Fruit fly (Drosophila melanogaster) whole organism, embryonic: ENCODE data around the gene Dhc62B.

Experiments used
- Awh ChIP-seq: fragments of 200-800 bp; sonication (Bioruptor generic); IDR thresholded peaks from 2 replicates; pipeline ENCODE4, ENCODE4 v1.3.6; 2022; ENCODE audit warnings: missing biosample characterization, missing genetic modification characterization
- CG10321 ChIP-seq: fragments of 200-800 bp; sonication (Bioruptor generic); IDR thresholded peaks from 2 replicates; pipeline ENCODE4 v1.3.6; 2022; ENCODE audit warnings: missing biosample characterization, missing genetic modification characterization
- CG11723 ChIP-seq: fragments of 200-800 bp; sonication (Bioruptor generic); optimal IDR thresholded peaks from 2 replicates; lab custom pipeline; 2017; ENCODE audit warnings: missing biosample characterization, mild to moderate bottlenecking, missing genetic modification characterization
- CG12104 ChIP-seq: fragments of 200-800 bp; sonication (Bioruptor generic); optimal IDR thresholded peaks from 3 replicates; lab custom pipeline; 2016; ENCODE audit warnings: missing biosample characterization, missing genetic modification characterization
- CG12942 ChIP-seq: fragments of 200-800 bp; sonication (Bioruptor generic); optimal IDR thresholded peaks from 3 replicates; lab custom pipeline; 2016; ENCODE audit warnings: missing biosample characterization, missing genetic modification characterization
- CG14014 ChIP-seq: fragments of 200-800 bp; sonication (Bioruptor generic); IDR thresholded peaks from 2 replicates; pipeline ENCODE4 v1.3.6; 2022; ENCODE audit warnings: missing biosample characterization, missing genetic modification characterization
- CG14050 ChIP-seq: fragments of 200-800 bp; sonication (Bioruptor generic); IDR thresholded peaks from 3 replicates; pipeline ENCODE4 v1.3.6; 2022; ENCODE audit warnings: missing biosample characterization, missing genetic modification characterization
- CG14710 ChIP-seq: fragments of 200-800 bp; sonication (Bioruptor generic); optimal IDR thresholded peaks from 3 replicates; lab custom pipeline; 2019; ENCODE audit warnings: missing biosample characterization, mild to moderate bottlenecking, missing genetic modification characterization, moderate library complexity
- CG16779 ChIP-seq: fragments of 200-800 bp; sonication (Bioruptor generic); IDR thresholded peaks from 2 replicates; pipeline ENCODE4 v1.3.6; 2022; ENCODE audit warnings: missing biosample characterization, missing genetic modification characterization
- CG16813 ChIP-seq: fragments of 200-800 bp; sonication (Bioruptor generic); IDR thresholded peaks from 3 replicates; pipeline ENCODE4 v1.3.6; 2022; ENCODE audit warnings: missing biosample characterization, missing genetic modification characterization; ENCODE audit not compliant: partially characterized antibody
- CG2129 ChIP-seq: fragments of 200-800 bp; sonication (Bioruptor generic); IDR thresholded peaks from 2 replicates; pipeline ENCODE4 v1.3.6; 2022; ENCODE audit warnings: missing biosample characterization, missing genetic modification characterization; ENCODE audit not compliant: partially characterized antibody
- CG2202 ChIP-seq: fragments of 200-800 bp; sonication (Bioruptor generic); optimal IDR thresholded peaks from 2 replicates; lab custom pipeline; 2018; ENCODE audit warnings: missing biosample characterization, mild to moderate bottlenecking, missing genetic modification characterization
- CG30020 ChIP-seq: fragments of 200-800 bp; optimal IDR thresholded peaks from 2 replicates; lab custom pipeline; 2019; ENCODE audit warnings: missing biosample characterization, mild to moderate bottlenecking, missing genetic modification characterization, moderate library complexity
- CG3407 ChIP-seq: fragments of 200-800 bp; sonication (Bioruptor generic); optimal IDR thresholded peaks from 2 replicates; lab custom pipeline; 2018; ENCODE audit warnings: missing biosample characterization, mild to moderate bottlenecking, missing genetic modification characterization
- CG3847 ChIP-seq: fragments of 200-800 bp; sonication (Bioruptor generic); IDR thresholded peaks from 2 replicates; pipeline ENCODE4 v1.3.6; 2022; ENCODE audit warnings: missing biosample characterization, missing genetic modification characterization
- CG4404 ChIP-seq: fragments of 200-800 bp; sonication (Bioruptor generic); IDR thresholded peaks from 2 replicates; pipeline ENCODE4 v1.3.6; 2022; ENCODE audit warnings: missing biosample characterization, missing genetic modification characterization
- CG5953 ChIP-seq: fragments of 200-800 bp; sonication (Bioruptor generic); IDR thresholded peaks from 2 replicates; pipeline ENCODE4 v1.3.6; 2022; ENCODE audit warnings: missing biosample characterization, missing genetic modification characterization
- CG7372 ChIP-seq: fragments of 200-800 bp; sonication (Bioruptor generic); IDR thresholded peaks from 2 replicates; pipeline ENCODE4 v1.3.6; 2022; ENCODE audit warnings: missing biosample characterization, missing genetic modification characterization
- CG8281 ChIP-seq: fragments of 200-800 bp; sonication (Bioruptor generic); optimal IDR thresholded peaks from 2 replicates; lab custom pipeline; 2018; ENCODE audit warnings: missing biosample characterization, mild to moderate bottlenecking, missing genetic modification characterization, moderate library complexity
- CG8359 ChIP-seq: fragments of 200-800 bp; sonication (Bioruptor generic); optimal IDR thresholded peaks from 2 replicates; lab custom pipeline; 2017; ENCODE audit warnings: missing biosample characterization, mild to moderate bottlenecking, missing genetic modification characterization, borderline replicate concordance
- CG8924 ChIP-seq: fragments of 200-800 bp; optimal IDR thresholded peaks from 3 replicates; lab custom pipeline; 2019; ENCODE audit warnings: missing biosample characterization, mild to moderate bottlenecking, missing genetic modification characterization, moderate library complexity
- CG9437 ChIP-seq: fragments of 200-800 bp; sonication (Bioruptor generic); optimal IDR thresholded peaks from 2 replicates; lab custom pipeline; 2018; ENCODE audit warnings: missing biosample characterization, mild to moderate bottlenecking, missing genetic modification characterization
- CrebB ChIP-seq: fragments of 200-800 bp; sonication (Bioruptor generic); optimal IDR thresholded peaks from 3 replicates; lab custom pipeline; 2018; ENCODE audit warnings: missing biosample characterization, mild to moderate bottlenecking, missing genetic modification characterization
- Dek ChIP-seq: fragments of 200-800 bp; sonication (Bioruptor generic); optimal IDR thresholded peaks from 3 replicates; lab custom pipeline; 2019; ENCODE audit warnings: missing biosample characterization, mild to moderate bottlenecking, missing genetic modification characterization, moderate library complexity
- Fer2 ChIP-seq: fragments of 200-800 bp; sonication (Bioruptor generic); optimal IDR thresholded peaks from 2 replicates; lab custom pipeline; 2018; ENCODE audit warnings: missing biosample characterization, mild to moderate bottlenecking, missing genetic modification characterization, moderate library complexity
- HLH3B ChIP-seq: fragments of 200-800 bp; sonication (Bioruptor generic); IDR thresholded peaks from 2 replicates; pipeline ENCODE4 v1.3.6; 2022; ENCODE audit warnings: missing biosample characterization, missing genetic modification characterization
- Hmx ChIP-seq: fragments of 200-800 bp; sonication (Bioruptor generic); optimal IDR thresholded peaks from 2 replicates; lab custom pipeline; 2016; ENCODE audit warnings: missing biosample characterization, missing genetic modification characterization
- Jarid2 ChIP-seq: fragments of 200-800 bp; sonication (Bioruptor generic); optimal IDR thresholded peaks from 3 replicates; lab custom pipeline; 2017; ENCODE audit warnings: mild to moderate bottlenecking, missing biosample characterization, missing genetic modification reagents, missing genetic modification characterization
- NfI ChIP-seq: fragments of 200-800 bp; sonication (Bioruptor generic); optimal IDR thresholded peaks from 3 replicates; lab custom pipeline; 2018; ENCODE audit warnings: missing biosample characterization, mild to moderate bottlenecking, missing genetic modification characterization, moderate library complexity
- Sox102F ChIP-seq: fragments of 200-800 bp; sonication (Bioruptor generic); optimal IDR thresholded peaks from 2 replicates; lab custom pipeline; 2018; ENCODE audit warnings: missing biosample characterization, mild to moderate bottlenecking, missing genetic modification characterization, moderate library complexity
- ara ChIP-seq: fragments of 200-800 bp; sonication (Bioruptor generic); IDR thresholded peaks from 2 replicates; pipeline ENCODE4 v1.3.6; 2022; ENCODE audit warnings: missing biosample characterization, missing genetic modification characterization
- bcd ChIP-seq: fragments of 200-800 bp; sonication (Bioruptor generic); optimal IDR thresholded peaks from 2 replicates; lab custom pipeline; 2017; ENCODE audit warnings: missing biosample characterization, mild to moderate bottlenecking, missing genetic modification characterization
- btn ChIP-seq: fragments of 200-800 bp; sonication (Bioruptor generic); optimal IDR thresholded peaks from 2 replicates; lab custom pipeline; 2016; ENCODE audit warnings: missing biosample characterization, missing genetic modification characterization
- cato ChIP-seq: fragments of 200-800 bp; sonication (Bioruptor generic); optimal IDR thresholded peaks from 2 replicates; lab custom pipeline; 2016; ENCODE audit warnings: missing biosample characterization, missing genetic modification characterization, borderline replicate concordance
- gce ChIP-seq: fragments of 200-800 bp; sonication (Bioruptor generic); IDR thresholded peaks from 3 replicates; pipeline ENCODE4 v1.3.6; 2022; ENCODE audit warnings: missing biosample characterization, missing genetic modification characterization
- hbn ChIP-seq: fragments of 200-800 bp; sonication (Bioruptor generic); IDR thresholded peaks from 2 replicates; pipeline ENCODE4 v1.3.6; 2022; ENCODE audit warnings: missing biosample characterization, missing genetic modification characterization; ENCODE audit not compliant: partially characterized antibody
- lola ChIP-seq, 3 experiments: fragments of >200 bp in 2 of 3; fragments of 200-800 bp in 1 of 3; sonication (Bioruptor generic) in 1 of 3; optimal IDR thresholded peaks; 2 replicates each; lab custom pipeline; 2017 to 2019; ENCODE audit warnings: missing biosample characterization in 3 of 3, missing genetic modification characterization in 3 of 3, mild to moderate bottlenecking in 1 of 3, moderate library complexity in 1 of 3
- oc ChIP-seq: fragments of 200-800 bp; sonication (Bioruptor generic); optimal IDR thresholded peaks from 2 replicates; lab custom pipeline; 2018; ENCODE audit warnings: missing biosample characterization, mild to moderate bottlenecking, missing genetic modification characterization, moderate library complexity
- pan ChIP-seq, 4 experiments: fragments of >200 bp in 3 of 4; fragments of 200-800 bp in 1 of 4; sonication (Bioruptor generic) in 1 of 4; optimal IDR thresholded peaks in 3 of 4; IDR thresholded peaks in 1 of 4; 2 replicates each; pipeline versions ENCODE4 v1.3.6 to Lab custom; 2017 to 2022; ENCODE audit warnings: missing biosample characterization in 2 of 4, missing genetic modification characterization in 2 of 4, mixed read lengths in 1 of 4
- pzg ChIP-seq: fragments of 200-800 bp; sonication (Bioruptor generic); optimal IDR thresholded peaks from 3 replicates; lab custom pipeline; 2018; ENCODE audit warnings: missing biosample characterization, mild to moderate bottlenecking, missing genetic modification characterization, moderate library complexity
- scrt ChIP-seq: fragments of 200-800 bp; sonication (Bioruptor generic); optimal IDR thresholded peaks from 2 replicates; lab custom pipeline; 2018; ENCODE audit warnings: missing biosample characterization, mild to moderate bottlenecking, missing genetic modification characterization, moderate library complexity
- slou ChIP-seq: fragments of 200-800 bp; sonication (Bioruptor generic); optimal IDR thresholded peaks from 3 replicates; lab custom pipeline; 2016; ENCODE audit warnings: missing biosample characterization, missing genetic modification characterization
- sug ChIP-seq: fragments of 200-800 bp; optimal IDR thresholded peaks from 2 replicates; lab custom pipeline; 2019; ENCODE audit warnings: missing biosample characterization, mild to moderate bottlenecking, missing genetic modification characterization, moderate library complexity
- tio ChIP-seq: fragments of 200-800 bp; sonication (Bioruptor generic); optimal IDR thresholded peaks from 2 replicates; lab custom pipeline; 2017; ENCODE audit warnings: missing biosample characterization, missing genetic modification characterization, inconsistent platforms
- trem ChIP-seq: fragments of 200-800 bp; optimal IDR thresholded peaks from 3 replicates; lab custom pipeline; 2019; ENCODE audit warnings: missing biosample characterization, mild to moderate bottlenecking, missing genetic modification characterization, moderate library complexity
- vnd ChIP-seq: fragments of 200-800 bp; sonication (Bioruptor generic); IDR thresholded peaks from 3 replicates; pipeline ENCODE4 v1.3.6; 2022; ENCODE audit warnings: missing biosample characterization, missing genetic modification characterization; ENCODE audit not compliant: partially characterized antibody
- yki ChIP-seq: fragments of >200 bp; optimal IDR thresholded peaks from 3 replicates; lab custom pipeline; 2018

Dhc62B gene

dm6 chr3L:1746338-1747199 lies 25.0 kb downstream of the Dhc62B start, which contains the start of gene CG13921 (continued):
- TF ChIP-seq CG5953 (GFP tag; lab: Robert Waterston, UW): peak; percentile 99
- peak; percentile 96 for TF ChIP-seq CG11723
- TF ChIP-seq CG2129: no peak
- peak; percentile 93 for TF ChIP-seq CG8281 (tag; lab: Kevin White, UChicago)
- no peak for TF ChIP-seq yki (lab: Kevin White, UChicago)
- peak; percentile 97 for TF ChIP-seq trem (tag; lab: Kevin White, UChicago)
- TF ChIP-seq CG10321 (GFP tag; lab: Robert Waterston, UW): peak; percentile 83
- TF ChIP-seq HLH3B (GFP tag; lab: Robert Waterston, UW): peak; percentile 99
- no peak for TF ChIP-seq hbn (GFP tag; lab: Robert Waterston, UW)
- peak in 1 of 3 experiments; percentile 99 for TF ChIP-seq lola (GFP tag; optimal IDR thresholded peaks at IDR 0.05; lab: Kevin White, UChicago)
- TF ChIP-seq CG14014: peak; percentile 99
- TF ChIP-seq CG7372 (GFP tag; lab: Robert Waterston, UW): peak; percentile 99
- TF ChIP-seq NfI (GFP tag; lab: Kevin White, UChicago): peak; percentile 98
- peak; percentile 98 for TF ChIP-seq gce (GFP tag; lab: Robert Waterston, UW)
- TF ChIP-seq ara (GFP tag; lab: Robert Waterston, UW): peak; percentile 100
- peak; percentile 97 for TF ChIP-seq CrebB
- peak; percentile 98 for TF ChIP-seq Sox102F (GFP tag; lab: Kevin White, UChicago)
- TF ChIP-seq CG30020 (tag; lab: Kevin White, UChicago): peak; percentile 87
- TF ChIP-seq cato (GFP tag; lab: Kevin White, UChicago): peak; percentile 99
- peak; percentile 99 for TF ChIP-seq bcd
- TF ChIP-seq Dek: peak; percentile 97
- TF ChIP-seq CG12104 (GFP tag; lab: Kevin White, UChicago): peak; percentile 99
- peak; percentile 98 for TF ChIP-seq CG3407 (GFP tag; lab: Kevin White, UChicago)
- TF ChIP-seq pan (optimal IDR thresholded peaks at IDR 0.05; lab: Kevin White, UChicago): no peak
- peak in 1 of 2 experiments; percentile 99 for TF ChIP-seq pan (GFP tag; optimal IDR thresholded peaks at IDR 0.05 in 1 of 2, IDR thresholded peaks at IDR 0.05 in 1 of 2)
- TF ChIP-seq slou (GFP tag; lab: Kevin White, UChicago): peak; percentile 98
- TF ChIP-seq CG14050: peak; percentile 98
- TF ChIP-seq CG3847 (GFP tag; lab: Robert Waterston, UW): peak; percentile 99
- peak; percentile 97 for TF ChIP-seq CG16779 (GFP tag; lab: Robert Waterston, UW)
- peak; percentile 98 for TF ChIP-seq tio (GFP tag; lab: Kevin White, UChicago)
- TF ChIP-seq scrt (GFP tag; lab: Kevin White, UChicago): peak; percentile 96
- peak; percentile 99 for TF ChIP-seq btn
- TF ChIP-seq CG8359 (GFP tag; lab: Kevin White, UChicago): peak; percentile 96
- peak; percentile 93 for TF ChIP-seq Jarid2
- peak; percentile 99 for TF ChIP-seq CG14710 (tag; lab: Kevin White, UChicago)
- peak; percentile 31 for TF ChIP-seq pzg
- TF ChIP-seq CG8924 (tag; lab: Kevin White, UChicago): peak; percentile 99
- no peak for TF ChIP-seq CG16813 (GFP tag; lab: Robert Waterston, UW)
- peak; percentile 98 for TF ChIP-seq CG2202 (tag; lab: Kevin White, UChicago)
- peak; percentile 99 for TF ChIP-seq CG4404 (GFP tag; lab: Robert Waterston, UW)
- TF ChIP-seq vnd (GFP tag; lab: Robert Waterston, UW): no peak
- peak; percentile 95 for TF ChIP-seq Fer2
- peak; percentile 92 for TF ChIP-seq CG9437 (GFP tag; lab: Kevin White, UChicago)
- peak; percentile 99 for TF ChIP-seq Awh (GFP tag; lab: Robert Waterston, UW)
- TF ChIP-seq sug (tag; lab: Kevin White, UChicago): peak; percentile 93
- TF ChIP-seq Hmx (GFP tag; lab: Kevin White, UChicago): peak; percentile 95
- TF ChIP-seq oc: peak; percentile 99
- peak; percentile 98 for TF ChIP-seq CG12942 (GFP tag; lab: Kevin White, UChicago)
